Fruit fly (Drosophila melanogaster) whole organism, prepupa: ENCODE measurements around the gene CG42819.
A peak's percentile ranks its signal among the peaks of the same experiment; 100 is the strongest.

Experiments
- CG11762 ChIP-seq: fragments of 200-800 bp; sonication (Bioruptor generic); optimal IDR thresholded peaks from 3 replicates; lab custom pipeline; 2016; ENCODE audit warnings: missing biosample characterization, missing genetic modification characterization; ENCODE audit not compliant: insufficient read depth
- CG15336 ChIP-seq: fragments of 200-800 bp; sonication (Bioruptor generic); IDR thresholded peaks from 2 replicates; pipeline ENCODE4 v1.3.6; 2022; ENCODE audit warnings: missing biosample characterization, missing genetic modification characterization
- CG3032 ChIP-seq: fragments of 200-800 bp; optimal IDR thresholded peaks from 2 replicates; lab custom pipeline; 2019; ENCODE audit warnings: missing biosample characterization, mild to moderate bottlenecking, missing genetic modification characterization, moderate library complexity
- CG31627 ChIP-seq: fragments of 200-800 bp; sonication (Bioruptor generic); optimal IDR thresholded peaks from 3 replicates; lab custom pipeline; 2016; ENCODE audit warnings: missing biosample characterization, missing genetic modification characterization
- CG32006 ChIP-seq: fragments of 200-800 bp; sonication (Bioruptor generic); optimal IDR thresholded peaks from 3 replicates; lab custom pipeline; 2017; ENCODE audit warnings: missing biosample characterization, mild to moderate bottlenecking, missing genetic modification characterization
- CG34406 ChIP-seq: fragments of 200-800 bp; sonication (Bioruptor generic); optimal IDR thresholded peaks from 3 replicates; lab custom pipeline; 2016; ENCODE audit warnings: missing biosample characterization, missing genetic modification characterization
- CG3919 ChIP-seq: fragments of 200-800 bp; sonication (Bioruptor generic); optimal IDR thresholded peaks from 3 replicates; lab custom pipeline; 2016; ENCODE audit warnings: missing biosample characterization, missing genetic modification characterization
- CG4318 ChIP-seq: fragments of 200-800 bp; sonication (Bioruptor generic); optimal IDR thresholded peaks from 3 replicates; lab custom pipeline; 2017; ENCODE audit warnings: missing biosample characterization, mild to moderate bottlenecking, missing genetic modification characterization
- CG6163 ChIP-seq: fragments of 200-800 bp; sonication (Bioruptor generic); IDR thresholded peaks from 3 replicates; pipeline ENCODE4 v1.3.6; 2022; ENCODE audit warnings: missing biosample characterization, missing genetic modification characterization
- CG6792 ChIP-seq: fragments of 200-800 bp; sonication (Bioruptor generic); optimal IDR thresholded peaks from 3 replicates; lab custom pipeline; 2016; ENCODE audit warnings: missing biosample characterization, missing genetic modification characterization
- CG6808 ChIP-seq: fragments of 200-800 bp; sonication (Bioruptor generic); optimal IDR thresholded peaks from 3 replicates; lab custom pipeline; 2017; ENCODE audit warnings: missing biosample characterization, missing genetic modification characterization, mild to moderate bottlenecking, moderate library complexity, missing genetic modification reagents
- CG6854 ChIP-seq: fragments of 200-800 bp; sonication (Bioruptor generic); optimal IDR thresholded peaks from 2 replicates; lab custom pipeline; 2017; ENCODE audit warnings: missing biosample characterization, mild to moderate bottlenecking, missing genetic modification characterization
- CG7368 ChIP-seq: fragments of 200-800 bp; sonication (Bioruptor generic); optimal IDR thresholded peaks from 3 replicates; lab custom pipeline; 2016; ENCODE audit warnings: missing biosample characterization, missing genetic modification characterization
- CG8119 ChIP-seq: fragments of 200-800 bp; sonication (Bioruptor generic); IDR thresholded peaks from 3 replicates; pipeline ENCODE4 v1.3.6; 2022; ENCODE audit warnings: missing biosample characterization, missing genetic modification characterization
- CG8319 ChIP-seq: fragments of 200-800 bp; sonication (Bioruptor generic); optimal IDR thresholded peaks from 3 replicates; lab custom pipeline; 2016; ENCODE audit warnings: missing biosample characterization, missing genetic modification characterization
- CG9139 ChIP-seq: fragments of 200-800 bp; sonication (Bioruptor generic); optimal IDR thresholded peaks from 3 replicates; lab custom pipeline; 2017; ENCODE audit warnings: missing biosample characterization, mild to moderate bottlenecking, missing genetic modification characterization
- Eip75B ChIP-seq: fragments of 200-800 bp; sonication (Bioruptor generic); optimal IDR thresholded peaks from 3 replicates; lab custom pipeline; 2016; ENCODE audit warnings: missing biosample characterization, missing genetic modification characterization
- Eip78C ChIP-seq: fragments of 200-800 bp; sonication (Bioruptor generic); peaks from one replicate; lab custom pipeline; 2016; ENCODE audit warnings: missing biosample characterization, missing genetic modification characterization
- Eip93F ChIP-seq: fragments of 200-800 bp; sonication (Bioruptor generic); optimal IDR thresholded peaks from 2 replicates; lab custom pipeline; 2016; ENCODE audit warnings: missing biosample characterization, mild to moderate bottlenecking, missing genetic modification characterization
- Ets21C ChIP-seq: fragments of 200-800 bp; sonication (Bioruptor generic); optimal IDR thresholded peaks from 3 replicates; lab custom pipeline; 2016; ENCODE audit warnings: missing biosample characterization, missing genetic modification characterization
- Hr38 ChIP-seq: sonication (Bioruptor generic); optimal IDR thresholded peaks from 2 replicates; lab custom pipeline; 2016; ENCODE audit warnings: missing biosample characterization, missing genetic modification characterization
- Hr39 ChIP-seq: fragments of 200-800 bp; sonication (Bioruptor generic); optimal IDR thresholded peaks from 2 replicates; lab custom pipeline; 2016; ENCODE audit warnings: missing biosample characterization, missing genetic modification characterization
- Hr4 ChIP-seq: fragments of 200-800 bp; sonication (Bioruptor generic); optimal IDR thresholded peaks from 3 replicates; lab custom pipeline; 2016; ENCODE audit warnings: missing biosample characterization, missing genetic modification characterization
- Lpt ChIP-seq: fragments of 200-800 bp; sonication (Bioruptor generic); optimal IDR thresholded peaks from 3 replicates; lab custom pipeline; 2016; ENCODE audit warnings: missing biosample characterization, missing genetic modification characterization
- OdsH ChIP-seq: fragments of 200-800 bp; sonication (Bioruptor generic); optimal IDR thresholded peaks from 3 replicates; lab custom pipeline; 2016; ENCODE audit warnings: missing biosample characterization, missing genetic modification characterization
- Sox14 ChIP-seq: fragments of 200-800 bp; sonication (Bioruptor generic); optimal IDR thresholded peaks from 3 replicates; lab custom pipeline; 2016; ENCODE audit warnings: missing biosample characterization, missing genetic modification characterization
- Sox15 ChIP-seq: fragments of 200-800 bp; sonication (Bioruptor generic); optimal IDR thresholded peaks from 3 replicates; lab custom pipeline; 2016; ENCODE audit warnings: missing biosample characterization, missing genetic modification characterization
- achi ChIP-seq: fragments of 200-800 bp; sonication (Bioruptor generic); optimal IDR thresholded peaks from 3 replicates; lab custom pipeline; 2016; ENCODE audit warnings: missing biosample characterization, missing genetic modification characterization
- acj6 ChIP-seq: fragments of 200-800 bp; sonication (Bioruptor generic); optimal IDR thresholded peaks from 3 replicates; lab custom pipeline; 2016; ENCODE audit warnings: missing biosample characterization, missing genetic modification characterization
- dac ChIP-seq: fragments of 200-800 bp; sonication (Bioruptor generic); optimal IDR thresholded peaks from 2 replicates; lab custom pipeline; 2017; ENCODE audit warnings: missing biosample characterization, mild to moderate bottlenecking, missing genetic modification characterization
- dsx ChIP-seq: fragments of 200-800 bp; optimal IDR thresholded peaks from 3 replicates; lab custom pipeline; 2019; ENCODE audit warnings: missing biosample characterization, mild to moderate bottlenecking, missing genetic modification characterization, moderate library complexity; ENCODE audit not compliant: poor library complexity, severe bottlenecking
- esn ChIP-seq: fragments of 200-800 bp; sonication (Bioruptor generic); optimal IDR thresholded peaks from 2 replicates; lab custom pipeline; 2016; ENCODE audit warnings: missing biosample characterization, mild to moderate bottlenecking, missing genetic modification characterization, moderate library complexity
- fd59A ChIP-seq: fragments of 200-800 bp; sonication (Bioruptor generic); optimal IDR thresholded peaks from 2 replicates; lab custom pipeline; 2017; ENCODE audit warnings: missing biosample characterization, mild to moderate bottlenecking, missing genetic modification characterization, missing genetic modification reagents
- fkh ChIP-seq: fragments of 200-800 bp; sonication (Bioruptor generic); optimal IDR thresholded peaks from 3 replicates; lab custom pipeline; 2017; ENCODE audit warnings: missing biosample characterization, mild to moderate bottlenecking, missing genetic modification characterization, moderate library complexity
- lz ChIP-seq: fragments of 200-800 bp; sonication (Bioruptor generic); optimal IDR thresholded peaks from 3 replicates; lab custom pipeline; 2016; ENCODE audit warnings: missing biosample characterization, missing genetic modification characterization
- net ChIP-seq: fragments of 200-800 bp; sonication (Bioruptor generic); optimal IDR thresholded peaks from 3 replicates; lab custom pipeline; 2016; ENCODE audit warnings: missing biosample characterization, missing genetic modification characterization
- pdm3 ChIP-seq: fragments of 200-800 bp; sonication (Bioruptor generic); optimal IDR thresholded peaks from 3 replicates; lab custom pipeline; 2016; ENCODE audit warnings: missing biosample characterization, missing genetic modification characterization
- spab ChIP-seq: fragments of 200-800 bp; sonication (Bioruptor generic); optimal IDR thresholded peaks from 2 replicates; lab custom pipeline; 2017; ENCODE audit warnings: missing biosample characterization, mild to moderate bottlenecking, missing genetic modification characterization, missing genetic modification reagents
- ss ChIP-seq, 2 experiments: fragments of 200-800 bp; sonication (Bioruptor generic); optimal IDR thresholded peaks; 2 replicates in 1 of 2; 3 replicates in 1 of 2; lab custom pipeline; 2017 to 2018; ENCODE audit warnings: mild to moderate bottlenecking in 2 of 2, missing biosample characterization in 2 of 2, missing genetic modification characterization in 2 of 2, moderate library complexity in 1 of 2
- svp ChIP-seq: fragments of 200-800 bp; sonication (Bioruptor generic); peaks from one replicate; lab custom pipeline; 2016; ENCODE audit warnings: missing biosample characterization, missing genetic modification characterization
- topi ChIP-seq: fragments of 200-800 bp; sonication (Bioruptor generic); optimal IDR thresholded peaks from 3 replicates; lab custom pipeline; 2016; ENCODE audit warnings: missing biosample characterization, missing genetic modification characterization
- vri ChIP-seq: fragments of 200-800 bp; sonication (Bioruptor generic); optimal IDR thresholded peaks from 3 replicates; lab custom pipeline; 2016; ENCODE audit warnings: missing biosample characterization, mild to moderate bottlenecking, missing genetic modification characterization

The CG42819 gene

DNA sequence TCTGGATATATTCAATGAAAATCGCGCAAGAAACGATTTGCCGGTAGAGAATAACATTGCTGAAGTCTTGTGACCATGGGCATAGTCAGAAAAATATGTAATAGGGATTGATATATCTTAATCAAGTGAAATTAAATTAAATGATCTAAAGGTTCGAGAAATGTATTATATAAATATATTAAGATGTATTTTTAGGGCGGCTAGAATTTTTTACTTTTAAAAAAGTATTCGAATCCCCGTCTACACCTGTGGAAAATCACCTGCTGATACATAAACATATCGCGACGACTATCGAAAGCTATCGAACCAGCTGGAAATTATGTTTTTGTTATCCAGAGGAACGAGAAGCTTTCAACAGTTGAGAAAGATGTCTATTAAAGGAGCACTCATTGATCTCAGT, 12.4 kb downstream of the CG42819 start, which contains the start of the genes CG13390 and CG17294 (continued):
- TF ChIP-seq Hr38 (GFP tag; lab: Kevin White, UChicago), result peak; percentile 45
- peak; percentile 99 for TF ChIP-seq pdm3
- peak; percentile 99 for TF ChIP-seq esn (GFP tag; lab: Kevin White, UChicago)
- TF ChIP-seq CG15336 (GFP tag; lab: Robert Waterston, UW), result peak; percentile 100
- peak; percentile 99 to 100 for TF ChIP-seq ss (GFP tag; optimal IDR thresholded peaks at IDR 0.05; lab: Kevin White, UChicago)
- TF ChIP-seq Sox14 (GFP tag; lab: Kevin White, UChicago), result peak; percentile 98
- peak; percentile 99 for TF ChIP-seq Lpt (GFP tag; lab: Kevin White, UChicago)
- peak; percentile 100 for TF ChIP-seq CG3032 (tag; lab: Kevin White, UChicago)
- TF ChIP-seq fkh (GFP tag; lab: Kevin White, UChicago), result peak; percentile 95
- peak; percentile 99 for TF ChIP-seq CG6854 (GFP tag; lab: Kevin White, UChicago)
- peak; percentile 99 for TF ChIP-seq achi (GFP tag; lab: Kevin White, UChicago)
- TF ChIP-seq Hr39 (GFP tag; lab: Kevin White, UChicago), result peak; percentile 97
- TF ChIP-seq CG4318 (GFP tag; lab: Kevin White, UChicago), result peak; percentile 98
- peak; percentile 100 for TF ChIP-seq CG3919
- TF ChIP-seq CG6808 (GFP tag; lab: Kevin White, UChicago), result peak; percentile 99
- peak; percentile 99 for TF ChIP-seq OdsH (GFP tag; lab: Kevin White, UChicago)
- peak; percentile 98 for TF ChIP-seq lz
- peak; percentile 99 for TF ChIP-seq Hr4 (GFP tag; lab: Kevin White, UChicago)
- peak; percentile 99 for TF ChIP-seq topi (GFP tag; lab: Kevin White, UChicago)
- peak; percentile 100 for TF ChIP-seq CG8119
- TF ChIP-seq Ets21C, result peak; percentile 96
- TF ChIP-seq dac (GFP tag; lab: Kevin White, UChicago), result peak; percentile 97
- TF ChIP-seq, all 60 proteins: peak for 60

DNA sequence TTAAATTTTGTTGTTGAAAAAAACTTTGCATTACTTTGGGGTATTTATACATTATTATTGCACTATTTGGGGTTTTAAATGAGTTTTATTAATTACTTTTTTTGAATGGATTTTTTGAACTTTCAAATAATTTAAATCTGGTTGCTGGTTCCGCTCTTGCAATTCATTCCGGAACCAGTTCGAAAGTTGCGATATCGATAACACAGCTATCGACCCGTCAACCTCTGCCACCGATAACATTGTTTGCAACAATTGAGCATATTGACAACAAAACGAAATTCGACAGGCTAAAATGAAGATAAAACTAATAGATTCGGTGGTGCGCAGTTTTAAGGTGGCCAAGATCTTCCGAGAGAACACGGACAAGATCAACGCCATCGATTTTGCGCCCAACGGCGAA, 14.9 kb downstream of the CG42819 start, which contains the start of gene Wdr82:
Gene Wdr82, plus strand, starts transcription at position 227 of the 400 bp plus-strand sequence.
- no peak for TF ChIP-seq CG3032 (tag; lab: Kevin White, UChicago)
- peak; percentile 70 for TF ChIP-seq dsx (GFP tag; lab: Kevin White, UChicago)
- TF ChIP-seq Eip78C, result peak; percentile 3
- TF ChIP-seq svp (GFP tag; lab: Kevin White, UChicago), result peak; percentile 82
- no peak for TF ChIP-seq net (GFP tag; lab: Kevin White, UChicago)

DNA sequence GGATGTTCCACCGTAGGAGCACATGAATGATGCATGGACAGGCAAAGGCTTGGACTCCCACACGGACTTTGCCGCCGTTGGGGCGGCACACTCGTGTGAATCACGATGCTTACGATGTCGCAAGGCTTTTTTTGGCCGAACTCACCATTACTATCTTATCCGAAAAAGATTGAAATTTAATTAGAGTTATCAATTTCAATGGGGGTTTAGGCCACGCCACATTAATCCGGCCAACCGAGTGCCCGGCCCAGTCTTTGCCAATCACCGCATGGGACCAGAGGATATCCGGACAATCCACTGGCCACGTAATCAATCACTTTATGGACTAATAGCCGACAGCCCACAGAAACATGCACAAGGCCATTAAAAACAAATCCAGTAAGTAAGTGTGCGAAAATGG, 16.9 kb downstream of the CG42819 start:
- TF ChIP-seq vri (GFP tag; lab: Kevin White, UChicago) (peak; percentile 6), CG6792 (no peak), Eip78C (no peak), acj6 (GFP tag; lab: Kevin White, UChicago) (no peak), Eip75B (GFP tag; lab: Kevin White, UChicago) (no peak)

- TF ChIP-seq Hr39 (GFP tag; lab: Kevin White, UChicago) (no peak), CG8319 (no peak), fd59A (GFP tag; lab: Kevin White, UChicago) (no peak), CG6163 (GFP tag; lab: Robert Waterston, UW) (no peak), topi (GFP tag; lab: Kevin White, UChicago) (no peak), CG9139 (GFP tag; lab: Kevin White, UChicago) (no peak), CG34406 (GFP tag; lab: Kevin White, UChicago) (no peak), acj6 (GFP tag; lab: Kevin White, UChicago) (peak; percentile 40), CG3032 (tag; lab: Kevin White, UChicago) (no peak), fkh (GFP tag; lab: Kevin White, UChicago) (no peak), dsx (GFP tag; lab: Kevin White, UChicago) (peak; percentile 15), CG15336 (GFP tag; lab: Robert Waterston, UW) (peak; percentile 48), Eip93F (no peak), CG31627 (GFP tag; lab: Kevin White, UChicago) (no peak), CG6854 (GFP tag; lab: Kevin White, UChicago) (no peak), Eip78C (peak; percentile 61), CG11762 (GFP tag; lab: Kevin White, UChicago) (no peak), spab (GFP tag; lab: Kevin White, UChicago) (no peak), CG8119 (peak; percentile 41; the same call in 1 of the 3 replicates), Hr4 (GFP tag; lab: Kevin White, UChicago) (no peak), CG32006 (GFP tag; lab: Kevin White, UChicago) (peak; percentile 56), Lpt (GFP tag; lab: Kevin White, UChicago) (no peak), Eip75B (GFP tag; lab: Kevin White, UChicago) (no peak), Sox15 (GFP tag; lab: Kevin White, UChicago) (no peak), lz (no peak), CG7368 (GFP tag; lab: Kevin White, UChicago) (no peak), vri (GFP tag; lab: Kevin White, UChicago) (no peak), ss (GFP tag; optimal IDR thresholded peaks at IDR 0.05; lab: Kevin White, UChicago) (no peak), net (GFP tag; lab: Kevin White, UChicago) (no peak)
Measured at dm6 chr2L:8371354-8371937, 17.7 kb downstream of the CG42819 start.
